Worm (Caenorhabditis elegans) whole organism, late embryonic: Measurements from ENCODE around the gene M117.1.

Source experiments
- ceh-22 ChIP-seq: sonication (generic microtip); optimal IDR thresholded peaks from 2 replicates; lab custom pipeline; 2017; ENCODE audit warnings: missing biosample characterization, missing genetic modification characterization
- dmd-4 ChIP-seq: sonication (generic microtip); optimal IDR thresholded peaks from 2 replicates; lab custom pipeline; 2016; ENCODE audit warnings: borderline replicate concordance, missing genetic modification characterization, missing compliant biosample characterization
- elt-4 ChIP-seq: sonication (generic microtip); optimal IDR thresholded peaks from 2 replicates; lab custom pipeline; 2016; ENCODE audit warnings: missing genetic modification characterization, missing compliant biosample characterization
- fkh-10 ChIP-seq: fragments of 150-350 bp; optimal IDR thresholded peaks from 2 replicates; lab custom pipeline; 2014; ENCODE audit warnings: missing biosample characterization, missing genetic modification reagents, missing genetic modification characterization
- pha-4 ChIP-seq: fragments of 150-350 bp; optimal IDR thresholded peaks from 2 replicates; lab custom pipeline; 2018; ENCODE audit warnings: missing biosample characterization, missing genetic modification reagents, missing genetic modification characterization
- tbx-2 ChIP-seq: sonication (generic microtip); optimal IDR thresholded peaks from 2 replicates; lab custom pipeline; 2016; ENCODE audit warnings: missing genetic modification characterization, missing compliant biosample characterization
- tbx-7 ChIP-seq: sonication (generic microtip); optimal IDR thresholded peaks from 2 replicates; lab custom pipeline; 2016; ENCODE audit warnings: missing genotype, missing genetic modification characterization, missing compliant biosample characterization

DNA sequence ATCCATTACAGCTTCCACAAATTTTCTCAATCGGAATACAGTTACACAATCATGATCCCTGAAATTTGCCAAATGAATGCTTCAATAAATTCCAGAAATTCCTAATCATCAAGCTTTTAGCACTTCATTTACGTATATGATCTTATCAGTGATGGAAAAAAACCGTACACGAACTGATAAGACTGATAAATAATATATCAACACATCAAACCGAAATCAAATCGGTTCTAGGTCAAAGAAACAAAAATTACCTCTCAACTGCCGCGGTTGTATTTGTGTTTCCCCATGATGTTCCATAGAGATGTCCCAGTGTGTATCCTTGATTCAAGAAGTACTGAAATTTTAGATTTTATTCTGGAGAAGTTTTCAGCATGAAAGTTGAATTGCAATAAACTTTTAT is 43.0 kb upstream of the M117.1 start:
- TF ChIP-seq pha-4 (tag; lab: Kevin White, UChicago) (no peak), tbx-7 (tag; lab: Kevin White, UChicago) (no peak), tbx-2 (no peak), elt-4 (tag; lab: Kevin White, UChicago) (no peak), ceh-22 (no peak), dmd-4 (tag; lab: Kevin White, UChicago) (no peak), fkh-10 (GFP tag; lab: Kevin White, UChicago) (no peak)
